Worm (Caenorhabditis elegans) whole organism, L2 larva: ENCODE measurements around the gene F35G2.3.
"Not testable (repeated sequence)": the region's sequence is repeated elsewhere in the genome, so short reads cannot be mapped to it uniquely, and the experiment has no call there.

ENCODE experiments used
- C34F6.9 ChIP-seq: fragments of 150-350 bp; optimal IDR thresholded peaks from 2 replicates; lab custom pipeline; 2014; ENCODE audit warnings: missing biosample characterization, missing genetic modification characterization
- F13H6.1 ChIP-seq: sonication (generic microtip); optimal IDR thresholded peaks from 2 replicates; lab custom pipeline; 2016; ENCODE audit warnings: missing genetic modification characterization, missing compliant biosample characterization
- R02D3.7 ChIP-seq: fragments of 150-350 bp; optimal IDR thresholded peaks from 2 replicates; lab custom pipeline; 2014; ENCODE audit warnings: missing biosample characterization, missing genetic modification characterization
- aly-2 ChIP-seq: fragments of 150-350 bp; optimal IDR thresholded peaks from 2 replicates; lab custom pipeline; 2014; ENCODE audit warnings: missing biosample characterization, missing genetic modification characterization
- blmp-1 ChIP-seq: sonication (generic microtip); optimal IDR thresholded peaks from 2 replicates; lab custom pipeline; 2017; ENCODE audit warnings: missing genetic modification characterization, mild to moderate bottlenecking, missing compliant biosample characterization, antibody characterized with exemption, moderate library complexity; ENCODE audit not compliant: insufficient read depth
- crh-2 ChIP-seq: sonication (generic microtip); optimal IDR thresholded peaks from 2 replicates; lab custom pipeline; 2017; ENCODE audit warnings: missing biosample characterization, missing genetic modification characterization
- egl-27 ChIP-seq: sonication (generic microtip); optimal IDR thresholded peaks from 3 replicates; lab custom pipeline; 2017; ENCODE audit warnings: missing biosample characterization, missing genetic modification reagents, missing genetic modification characterization
- elt-1 ChIP-seq: fragments of 150-350 bp; optimal IDR thresholded peaks from 2 replicates; lab custom pipeline; 2014; ENCODE audit warnings: missing biosample characterization, missing genetic modification characterization
- elt-3 ChIP-seq: sonication (generic microtip); optimal IDR thresholded peaks from 2 replicates; lab custom pipeline; 2017; ENCODE audit warnings: missing biosample characterization, missing genetic modification characterization
- fos-1 ChIP-seq: fragments of 150-350 bp; optimal IDR thresholded peaks from 2 replicates; lab custom pipeline; 2014; ENCODE audit warnings: missing biosample characterization, missing genetic modification characterization
- gmeb-1 ChIP-seq: fragments of 150-350 bp; optimal IDR thresholded peaks from 2 replicates; lab custom pipeline; 2014; ENCODE audit warnings: missing biosample characterization, missing genetic modification characterization
- lin-11 ChIP-seq: fragments of 150-350 bp; sonication (generic microtip); optimal IDR thresholded peaks from 2 replicates; lab custom pipeline; 2014; ENCODE audit warnings: missing biosample characterization, missing genetic modification characterization, inconsistent platforms, mixed read lengths
- lin-13 ChIP-seq: fragments of 150-350 bp; optimal IDR thresholded peaks from 2 replicates; lab custom pipeline; 2014; ENCODE audit warnings: missing biosample characterization, missing genetic modification reagents, missing genetic modification characterization
- lsy-2 ChIP-seq, 2 experiments: fragments of 150-350 bp in 1 of 2; sonication (generic microtip) in 1 of 2; optimal IDR thresholded peaks; 2 replicates each; lab custom pipeline; 2014 to 2017; ENCODE audit warnings: missing biosample characterization in 2 of 2, missing genetic modification characterization in 2 of 2
- mab-5 ChIP-seq: fragments of 150-350 bp; optimal IDR thresholded peaks from 2 replicates; lab custom pipeline; 2014; ENCODE audit warnings: missing biosample characterization, missing genetic modification characterization
- mbf-1 ChIP-seq: sonication (generic microtip); optimal IDR thresholded peaks from 2 replicates; lab custom pipeline; 2017; ENCODE audit warnings: missing biosample characterization, missing genetic modification characterization
- mdl-1 ChIP-seq, 2 experiments: fragments of 150-350 bp in 1 of 2; sonication (generic microtip) in 1 of 2; optimal IDR thresholded peaks; 2 replicates each; lab custom pipeline; 2017; ENCODE audit warnings: missing biosample characterization in 2 of 2, missing genetic modification characterization in 2 of 2
- nhr-10 ChIP-seq: sonication (generic microtip); optimal IDR thresholded peaks from 2 replicates; lab custom pipeline; 2017; ENCODE audit warnings: missing biosample characterization, missing genetic modification characterization
- nhr-12 ChIP-seq: fragments of 150-350 bp; optimal IDR thresholded peaks from 2 replicates; lab custom pipeline; 2014; ENCODE audit warnings: missing biosample characterization, missing genetic modification characterization
- nhr-129 ChIP-seq: fragments of 150-350 bp; optimal IDR thresholded peaks from 2 replicates; lab custom pipeline; 2014; ENCODE audit warnings: missing biosample characterization, missing genetic modification characterization
- nhr-21 ChIP-seq: fragments of 150-350 bp; optimal IDR thresholded peaks from 2 replicates; lab custom pipeline; 2014; ENCODE audit warnings: missing biosample characterization, missing genetic modification characterization
- nhr-23 ChIP-seq: fragments of 150-350 bp; optimal IDR thresholded peaks from 2 replicates; lab custom pipeline; 2014; ENCODE audit warnings: missing biosample characterization, missing genetic modification reagents, missing genetic modification characterization
- nhr-237 ChIP-seq: fragments of 150-350 bp; optimal IDR thresholded peaks from 2 replicates; lab custom pipeline; 2014; ENCODE audit warnings: missing biosample characterization, missing genetic modification characterization
- peb-1 ChIP-seq: fragments of 150-350 bp; optimal IDR thresholded peaks from 2 replicates; lab custom pipeline; 2014; ENCODE audit warnings: missing biosample characterization, missing genetic modification characterization
- sma-3 ChIP-seq: sonication (generic microtip); optimal IDR thresholded peaks from 2 replicates; lab custom pipeline; 2016; ENCODE audit warnings: missing genetic modification reagents, missing genetic modification characterization, missing compliant biosample characterization
- sma-9 ChIP-seq, 2 experiments: fragments of 150-350 bp in 1 of 2; sonication (generic microtip) in 1 of 2; optimal IDR thresholded peaks; 2 replicates each; lab custom pipeline; 2014 to 2016; ENCODE audit warnings: missing genetic modification characterization in 2 of 2, mild to moderate bottlenecking in 1 of 2, missing biosample characterization in 1 of 2, missing compliant biosample characterization in 1 of 2, missing genetic modification reagents in 1 of 2, moderate library complexity in 1 of 2
- snpc-4 ChIP-seq: fragments of 150-350 bp; optimal IDR thresholded peaks from 2 replicates; lab custom pipeline; 2014; ENCODE audit warnings: missing biosample characterization, missing genetic modification characterization
- unc-39 ChIP-seq: fragments of 150-350 bp; optimal IDR thresholded peaks from 2 replicates; lab custom pipeline; 2014; ENCODE audit warnings: missing biosample characterization, missing genetic modification characterization
- unc-55 ChIP-seq: fragments of 150-350 bp; sonication (generic microtip); optimal IDR thresholded peaks from 3 replicates; lab custom pipeline; 2014; ENCODE audit warnings: missing biosample characterization, missing genetic modification reagents, missing genetic modification characterization
- zag-1 ChIP-seq: fragments of 150-350 bp; optimal IDR thresholded peaks from 2 replicates; lab custom pipeline; 2014; ENCODE audit warnings: missing biosample characterization, missing genetic modification characterization
- ztf-1 ChIP-seq: fragments of 200-800 bp; sonication (Bioruptor generic); conservative IDR thresholded peaks from 2 replicates; pipeline ENCODE4 v1.3.6; 2022; ENCODE audit warnings: missing genetic modification characterization, missing compliant biosample characterization
- ztf-11 ChIP-seq: sonication (generic microtip); optimal IDR thresholded peaks from 2 replicates; lab custom pipeline; 2017; ENCODE audit warnings: missing biosample characterization, missing genetic modification characterization

The F35G2.3 gene

DNA sequence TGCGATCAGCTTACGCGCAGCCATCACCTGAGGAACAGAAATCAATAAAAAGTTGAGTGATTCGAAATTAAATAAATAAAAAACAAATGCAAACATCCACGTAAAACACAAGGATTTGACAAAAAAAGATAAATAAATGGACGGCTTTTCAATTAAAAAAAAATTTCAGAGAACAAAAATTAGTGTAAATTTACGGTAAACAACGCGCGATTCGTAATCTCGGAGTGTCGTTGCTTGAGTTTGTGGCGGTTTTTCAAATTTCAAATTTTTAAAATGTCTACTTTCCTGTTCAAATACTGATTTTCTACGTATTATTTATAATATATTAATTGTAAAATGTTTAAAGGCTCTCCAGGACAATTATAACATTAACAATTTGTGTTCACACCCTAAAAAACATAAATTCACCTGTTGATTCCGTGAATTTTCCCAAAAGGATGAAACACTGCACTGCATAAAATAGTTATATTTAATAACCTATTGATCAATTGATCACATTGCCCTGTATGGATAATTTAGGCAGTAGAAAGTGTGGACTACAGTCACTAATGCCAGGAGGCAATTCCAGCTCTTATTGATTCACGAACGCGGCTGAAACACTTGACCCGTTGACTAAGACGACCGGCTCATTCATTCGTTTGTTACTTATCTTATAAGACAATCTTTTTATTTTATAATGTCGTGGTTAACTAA, at the start of gene F35G2.3, which contains the start of gene marb-1:
Gene F35G2.3, plus strand, starts transcription at position 643 of the 693 bp plus-strand sequence.
Gene marb-1, minus strand, starts transcription at position 27 of the 693 bp plus-strand sequence.
- no peak for TF ChIP-seq snpc-4 (tag; lab: Kevin White, UChicago)
- TF ChIP-seq nhr-237 (tag; lab: Kevin White, UChicago), result no peak
- peak; percentile 54 for TF ChIP-seq crh-2 (tag; lab: Kevin White, UChicago)
- TF ChIP-seq sma-9 (GFP tag; optimal IDR thresholded peaks at IDR 0.05; lab: Kevin White, UChicago), result peak; percentile 31
- TF ChIP-seq sma-9 (tag; optimal IDR thresholded peaks at IDR 0.05; lab: Kevin White, UChicago), result no peak
- no peak for TF ChIP-seq aly-2 (tag; lab: Kevin White, UChicago)
- peak; percentile 20 for TF ChIP-seq sma-3 (GFP tag; lab: Kevin White, UChicago)
- TF ChIP-seq zag-1 (tag; lab: Kevin White, UChicago), result no peak
- peak; percentile 24 for TF ChIP-seq lin-13
- TF ChIP-seq mbf-1 (tag; lab: Kevin White, UChicago), result no peak
- TF ChIP-seq blmp-1 (tag; lab: Kevin White, UChicago), result no peak
- peak; percentile 77 for TF ChIP-seq unc-55 (GFP tag; lab: Kevin White, UChicago)
- TF ChIP-seq C34F6.9 (tag; lab: Kevin White, UChicago), result peak; percentile 70
- TF ChIP-seq nhr-129 (tag; lab: Kevin White, UChicago), result peak; percentile 61
- no peak for TF ChIP-seq lin-11 (tag; lab: Kevin White, UChicago)
- TF ChIP-seq gmeb-1, result peak; percentile 94
- no peak for TF ChIP-seq mdl-1 (tag; optimal IDR thresholded peaks at IDR 0.05; lab: Kevin White, UChicago)
- no peak for TF ChIP-seq egl-27 (tag; lab: Kevin White, UChicago)
- peak; percentile 45 for TF ChIP-seq nhr-21
- peak; percentile 29 to 80 for TF ChIP-seq lsy-2 (tag; optimal IDR thresholded peaks at IDR 0.05; lab: Kevin White, UChicago)
- peak; percentile 93 for TF ChIP-seq R02D3.7 (tag; lab: Kevin White, UChicago)
- TF ChIP-seq F13H6.1, result peak; percentile 26

DNA sequence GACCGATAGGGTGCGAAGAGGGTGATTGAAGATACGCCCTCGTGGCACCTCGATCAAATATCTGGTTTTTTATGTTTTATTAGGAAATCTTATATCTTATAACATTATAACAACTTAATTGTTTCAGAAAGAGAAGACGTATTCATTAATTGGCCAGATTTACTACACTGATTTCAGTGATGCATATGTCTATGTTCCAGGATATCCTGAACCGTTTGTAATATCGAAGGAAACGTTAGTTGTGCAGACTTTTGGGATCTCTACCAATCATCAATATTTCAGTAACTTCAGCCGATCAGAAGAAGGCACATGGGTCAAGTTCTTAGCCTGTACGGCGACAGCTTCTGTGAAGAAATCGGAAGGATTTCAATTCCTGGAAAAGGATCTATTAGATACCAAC, 49.0 kb upstream of the F35G2.3 start:
- TF ChIP-seq fos-1 (no peak), nhr-23 (no peak), F13H6.1 (no peak), sma-9 (GFP tag; optimal IDR thresholded peaks at IDR 0.05; lab: Kevin White, UChicago) (no peak), sma-9 (tag; optimal IDR thresholded peaks at IDR 0.05; lab: Kevin White, UChicago) (no peak), ztf-11 (tag; lab: Kevin White, UChicago) (no peak)

DNA sequence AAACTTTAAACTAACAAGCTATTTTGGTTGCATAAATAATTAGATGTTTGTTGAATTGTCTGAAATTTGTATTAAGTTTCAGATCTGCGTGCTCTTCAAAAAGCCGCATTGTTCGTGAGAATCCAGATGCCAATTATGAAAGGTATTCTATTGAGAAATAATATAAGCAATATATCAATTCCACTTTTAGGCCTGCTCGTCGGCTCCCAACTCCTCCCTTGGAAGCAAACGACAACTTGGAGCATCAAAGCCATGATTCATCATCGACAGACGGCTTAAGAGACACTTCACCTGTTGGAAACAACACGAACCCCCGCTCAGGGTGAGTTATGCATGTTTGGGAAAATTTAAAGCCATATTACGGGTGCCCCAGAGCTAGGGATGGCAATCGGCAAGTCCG, 46.7 kb upstream of the F35G2.3 start:
- TF ChIP-seq elt-3 (no peak), sma-9 (GFP tag; optimal IDR thresholded peaks at IDR 0.05; lab: Kevin White, UChicago) (no peak), sma-9 (tag; optimal IDR thresholded peaks at IDR 0.05; lab: Kevin White, UChicago) (no peak)

DNA sequence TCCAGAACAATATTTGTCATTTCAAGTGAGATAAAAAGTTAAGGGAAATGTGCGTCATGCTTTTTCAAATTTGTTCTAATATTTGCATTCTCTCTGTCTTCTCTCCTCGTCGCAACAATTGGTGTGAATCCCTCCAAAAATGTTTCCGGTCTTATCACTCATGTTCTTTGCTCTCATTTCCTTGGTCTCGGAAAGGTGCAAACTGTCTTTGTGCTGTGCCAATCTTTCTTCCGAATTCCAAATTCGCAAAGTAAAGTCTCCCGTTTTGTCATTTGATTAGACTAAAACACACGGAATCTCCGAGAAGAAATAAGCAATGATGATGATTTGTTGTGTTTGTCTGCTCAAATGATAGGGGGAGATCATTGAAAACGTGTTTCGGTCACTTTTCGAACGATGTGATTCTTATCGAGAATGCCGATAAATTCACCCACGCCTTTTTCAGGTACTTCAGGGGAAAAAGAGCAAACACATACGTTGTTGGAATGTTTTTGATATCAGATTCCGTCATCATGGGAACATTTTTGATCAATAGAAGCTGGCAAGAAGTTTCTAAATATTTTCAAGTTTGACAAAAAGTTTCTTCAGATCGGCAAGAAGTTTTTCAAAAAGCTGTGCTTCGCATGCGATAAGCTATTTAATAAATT, 43.9 kb upstream of the F35G2.3 start:
- TF ChIP-seq nhr-129 (tag; lab: Kevin White, UChicago) (peak; percentile 50), elt-3 (no peak)

DNA sequence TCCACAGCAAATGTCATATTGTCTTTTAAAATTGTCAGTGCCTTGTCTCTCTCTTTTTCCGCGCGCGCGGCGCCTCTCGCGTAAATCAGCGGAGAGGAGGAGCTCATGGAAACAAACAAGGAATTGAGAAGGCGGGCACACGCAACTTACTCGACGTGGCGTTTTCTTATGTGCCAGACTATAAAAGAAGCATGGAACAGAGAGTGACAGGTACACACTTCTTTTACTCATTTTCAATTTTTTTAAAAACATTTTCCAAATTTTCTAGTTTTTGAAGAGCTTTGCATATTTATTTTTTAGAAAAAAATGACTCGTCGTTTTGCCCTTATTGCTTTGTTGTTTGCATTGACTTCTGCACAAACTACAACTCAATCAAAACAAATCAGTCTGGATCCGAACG, 41.5 kb upstream of the F35G2.3 start, which contains the start of gene F20B10.3:
Gene F20B10.3, plus strand, starts transcription at position 301 of the 400 bp plus-strand sequence.
- TF ChIP-seq nhr-21 (no peak), peb-1 (no peak), nhr-23 (no peak), elt-1 (tag; lab: Kevin White, UChicago) (no peak), ztf-1 (GFP tag; lab: Robert Waterston, UW) (no peak), mab-5 (tag; lab: Kevin White, UChicago) (no peak), nhr-12 (tag; lab: Kevin White, UChicago) (no peak)
- TF ChIP-seq, all 48 proteins: peak for 0

DNA sequence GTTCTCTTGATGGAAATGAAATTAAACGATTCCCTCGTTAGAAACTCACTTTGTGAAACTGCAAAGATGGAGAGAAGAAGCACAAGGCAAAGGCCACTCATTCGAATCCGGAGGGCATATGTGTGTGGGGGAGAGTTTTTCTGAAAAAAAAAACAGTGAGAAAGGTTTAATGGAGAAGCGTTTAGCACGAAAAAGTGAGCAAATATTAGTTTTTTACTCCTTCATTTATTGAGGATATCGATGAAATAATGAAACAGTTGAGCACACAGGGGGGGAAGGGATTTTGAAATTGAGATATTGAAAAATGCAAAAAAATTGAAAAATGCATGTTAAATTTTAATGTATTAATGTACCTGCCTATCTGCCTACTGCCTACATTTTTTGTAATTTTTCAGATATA, 31.2 kb upstream of the F35G2.3 start, which contains the start of gene nlr-1:
Gene nlr-1, minus strand, starts transcription at position 101 of the 400 bp plus-strand sequence.
- not testable (repeated sequence) for TF ChIP-seq nhr-10, R02D3.7, unc-39 (tag; lab: Kevin White, UChicago)
